Worm (Caenorhabditis elegans) whole organism, L1 larva: ENCODE results near the gene B0303.16.

ENCODE experiments used
- C04F5.9 ChIP-seq: sonication (generic microtip); optimal IDR thresholded peaks from 2 replicates; lab custom pipeline; 2016; ENCODE audit warnings: missing genetic modification characterization, missing compliant biosample characterization
- C34B4.2 ChIP-seq: sonication (generic microtip); optimal IDR thresholded peaks from 2 replicates; lab custom pipeline; 2017; ENCODE audit warnings: mild to moderate bottlenecking, missing genetic modification characterization, missing compliant biosample characterization
- F16B12.6 ChIP-seq: fragments of 150-350 bp; optimal IDR thresholded peaks from 2 replicates; lab custom pipeline; 2014; ENCODE audit warnings: missing biosample characterization, missing genetic modification characterization
- Y116A8C.19 ChIP-seq: sonication (generic microtip); optimal IDR thresholded peaks from 2 replicates; lab custom pipeline; 2016; ENCODE audit warnings: missing compliant biosample characterization, missing genetic modification characterization, borderline replicate concordance
- alr-1 ChIP-seq: fragments of 200-800 bp; sonication (Bioruptor generic); optimal IDR thresholded peaks from 2 replicates; lab custom pipeline; 2018; ENCODE audit warnings: borderline replicate concordance, mild to moderate bottlenecking, missing genetic modification characterization, missing compliant biosample characterization
- aly-2 ChIP-seq: fragments of 150-350 bp; optimal IDR thresholded peaks from 2 replicates; lab custom pipeline; 2014; ENCODE audit warnings: missing biosample characterization, missing genetic modification characterization
- ama-1 ChIP-seq: fragments of 150-350 bp; optimal IDR thresholded peaks from 2 replicates; lab custom pipeline; 2014
- blmp-1 ChIP-seq: fragments of 150-350 bp; optimal IDR thresholded peaks from 2 replicates; lab custom pipeline; 2014; ENCODE audit warnings: missing biosample characterization, missing genetic modification characterization
- ceh-8 ChIP-seq: fragments of 200-800 bp; sonication (Bioruptor generic); optimal IDR thresholded peaks from 2 replicates; lab custom pipeline; 2018; ENCODE audit warnings: mild to moderate bottlenecking, missing genetic modification characterization, moderate library complexity, missing compliant biosample characterization
- ces-1 ChIP-seq: fragments of 150-350 bp; optimal IDR thresholded peaks from 2 replicates; lab custom pipeline; 2014; ENCODE audit warnings: missing biosample characterization, missing genetic modification reagents, missing genetic modification characterization
- dpl-1 ChIP-seq, 3 experiments: fragments of 150-350 bp in 2 of 3; sonication (generic microtip) in 1 of 3; optimal IDR thresholded peaks; 2 replicates each; lab custom pipeline; 2014 to 2017; ENCODE audit warnings: missing biosample characterization in 3 of 3, missing genetic modification characterization in 3 of 3, missing genetic modification reagents in 3 of 3
- dsc-1 ChIP-seq: sonication (generic microtip); optimal IDR thresholded peaks from 2 replicates; lab custom pipeline; 2016; ENCODE audit warnings: mild to moderate bottlenecking, missing genetic modification characterization, missing compliant biosample characterization
- egl-13 ChIP-seq: sonication (generic microtip); optimal IDR thresholded peaks from 2 replicates; lab custom pipeline; 2016; ENCODE audit warnings: missing genotype, missing genetic modification reagents, missing genetic modification characterization, missing compliant biosample characterization
- elt-2 ChIP-seq: sonication (generic microtip); optimal IDR thresholded peaks from 2 replicates; lab custom pipeline; 2016; ENCODE audit warnings: missing genetic modification characterization, mild to moderate bottlenecking, inconsistent platforms, missing compliant biosample characterization, missing genetic modification reagents
- elt-3 ChIP-seq, 6 experiments: fragments of 150-350 bp in 1 of 6; sonication (generic microtip); optimal IDR thresholded peaks; 2 replicates each; lab custom pipeline; 2017 to 2018; ENCODE audit warnings: missing biosample characterization in 6 of 6, missing genetic modification characterization in 6 of 6, inconsistent platforms in 1 of 6
- ets-5 ChIP-seq: fragments of 200-800 bp; sonication (Bioruptor generic); IDR thresholded peaks from 2 replicates; pipeline ENCODE4 v1.3.6; 2022; ENCODE audit warnings: missing genetic modification characterization, missing compliant biosample characterization
- fkh-4 ChIP-seq: sonication (generic microtip); optimal IDR thresholded peaks from 2 replicates; lab custom pipeline; 2016; ENCODE audit warnings: missing compliant biosample characterization, missing genetic modification characterization, borderline replicate concordance
- fkh-8 ChIP-seq: sonication (generic microtip); optimal IDR thresholded peaks from 2 replicates; lab custom pipeline; 2016; ENCODE audit warnings: mild to moderate bottlenecking, missing genetic modification characterization, missing compliant biosample characterization
- fos-1 ChIP-seq: fragments of 150-350 bp; optimal IDR thresholded peaks from 2 replicates; lab custom pipeline; 2014; ENCODE audit warnings: missing biosample characterization, missing genetic modification characterization
- grh-1 ChIP-seq: fragments of 200-800 bp; sonication (Bioruptor generic); IDR thresholded peaks from 2 replicates; pipeline ENCODE4 v1.3.6; 2022; ENCODE audit warnings: missing genetic modification reagents, missing genetic modification characterization, missing compliant biosample characterization
- hlh-17 ChIP-seq: fragments of 200-800 bp; sonication (Bioruptor generic); optimal IDR thresholded peaks from 2 replicates; lab custom pipeline; 2018; ENCODE audit warnings: missing genetic modification characterization, mild to moderate bottlenecking, missing compliant biosample characterization, moderate library complexity, borderline replicate concordance
- hlh-4 ChIP-seq: sonication (generic microtip); optimal IDR thresholded peaks from 2 replicates; lab custom pipeline; 2016; ENCODE audit warnings: mild to moderate bottlenecking, missing genetic modification characterization, missing compliant biosample characterization
- isw-1 ChIP-seq: fragments of 200-800 bp; sonication (Bioruptor generic); IDR thresholded peaks from 2 replicates; pipeline ENCODE4 v1.3.6; 2022; ENCODE audit warnings: missing genetic modification characterization, missing compliant biosample characterization
- jun-1 ChIP-seq: fragments of 150-350 bp; optimal IDR thresholded peaks from 2 replicates; lab custom pipeline; 2014; ENCODE audit warnings: missing biosample characterization, missing genetic modification reagents, missing genetic modification characterization
- lin-14 ChIP-seq: fragments of 200-800 bp; sonication (Bioruptor generic); optimal IDR thresholded peaks from 2 replicates; lab custom pipeline; 2018; ENCODE audit warnings: mild to moderate bottlenecking, missing genetic modification characterization, moderate library complexity, missing compliant biosample characterization
- lin-35 ChIP-seq, 2 experiments: fragments of 150-350 bp; optimal IDR thresholded peaks; 2 replicates each; lab custom pipeline; 2014; ENCODE audit warnings: missing biosample characterization in 2 of 2, missing genetic modification characterization in 2 of 2, missing genetic modification reagents in 2 of 2
- lsy-2 ChIP-seq, 2 experiments: fragments of 150-350 bp; optimal IDR thresholded peaks; 2 replicates each; lab custom pipeline; 2014; ENCODE audit warnings: missing biosample characterization in 2 of 2, missing genetic modification characterization in 2 of 2
- mab-9 ChIP-seq: fragments of 200-800 bp; sonication (Bioruptor generic); IDR thresholded peaks from 2 replicates; pipeline ENCODE4 v1.3.6; 2022; ENCODE audit warnings: missing genetic modification reagents, missing genetic modification characterization, missing compliant biosample characterization
- mdl-1 ChIP-seq, 2 experiments: fragments of 150-350 bp; optimal IDR thresholded peaks; 2 replicates each; lab custom pipeline; 2014 to 2017; ENCODE audit warnings: missing biosample characterization in 2 of 2, missing genetic modification characterization in 2 of 2, inconsistent platforms in 1 of 2
- mep-1 ChIP-seq: fragments of 150-350 bp; optimal IDR thresholded peaks from 2 replicates; lab custom pipeline; 2014; ENCODE audit warnings: missing biosample characterization, missing genetic modification characterization
- nhr-11 ChIP-seq: fragments of 150-350 bp; optimal IDR thresholded peaks from 2 replicates; lab custom pipeline; 2014; ENCODE audit warnings: missing biosample characterization, missing genetic modification characterization
- nhr-19 ChIP-seq: fragments of 200-800 bp; sonication (Bioruptor generic); conservative IDR thresholded peaks from 2 replicates; pipeline ENCODE4 v1.3.6; 2022; ENCODE audit warnings: missing genetic modification characterization, missing compliant biosample characterization
- nhr-47 ChIP-seq: sonication (generic microtip); optimal IDR thresholded peaks from 2 replicates; lab custom pipeline; 2016; ENCODE audit warnings: mild to moderate bottlenecking, missing genetic modification characterization, moderate library complexity, missing compliant biosample characterization
- nhr-77 ChIP-seq: fragments of 150-350 bp; optimal IDR thresholded peaks from 2 replicates; lab custom pipeline; 2014; ENCODE audit warnings: missing biosample characterization, missing genetic modification characterization
- nhr-84 ChIP-seq: sonication (generic microtip); optimal IDR thresholded peaks from 2 replicates; lab custom pipeline; 2017; ENCODE audit warnings: missing biosample characterization, missing genetic modification characterization
- nhr-85 ChIP-seq: sonication (generic microtip); peaks from one replicate; lab custom pipeline; 2016; ENCODE audit warnings: missing genetic modification characterization, inconsistent platforms, missing compliant biosample characterization
- pag-3 ChIP-seq: sonication (generic microtip); optimal IDR thresholded peaks from 2 replicates; lab custom pipeline; 2017; ENCODE audit warnings: missing genetic modification characterization, mild to moderate bottlenecking, missing compliant biosample characterization, antibody characterized with exemption, borderline replicate concordance; ENCODE audit not compliant: insufficient read depth
- pqm-1 ChIP-seq: sonication (generic microtip); optimal IDR thresholded peaks from 3 replicates; lab custom pipeline; 2017; ENCODE audit warnings: missing biosample characterization, missing genetic modification characterization
- rnt-1 ChIP-seq: sonication (generic microtip); optimal IDR thresholded peaks from 2 replicates; lab custom pipeline; 2016; ENCODE audit warnings: mild to moderate bottlenecking, missing genetic modification characterization, moderate library complexity, missing compliant biosample characterization
- snu-23 ChIP-seq: sonication (generic microtip); optimal IDR thresholded peaks from 2 replicates; lab custom pipeline; 2016; ENCODE audit warnings: missing genetic modification characterization, missing compliant biosample characterization
- sptf-1 ChIP-seq: fragments of 150-350 bp; optimal IDR thresholded peaks from 2 replicates; lab custom pipeline; 2014; ENCODE audit warnings: missing biosample characterization, missing genetic modification characterization
- sup-37 ChIP-seq: fragments of 200-800 bp; sonication (Bioruptor generic); optimal IDR thresholded peaks from 2 replicates; lab custom pipeline; 2018; ENCODE audit warnings: mild to moderate bottlenecking, missing genetic modification characterization, missing compliant biosample characterization
- swsn-7 ChIP-seq: sonication (generic microtip); optimal IDR thresholded peaks from 2 replicates; lab custom pipeline; 2016; ENCODE audit warnings: missing genetic modification characterization, missing compliant biosample characterization
- tbx-2 ChIP-seq: sonication (generic microtip); optimal IDR thresholded peaks from 2 replicates; lab custom pipeline; 2016; ENCODE audit warnings: missing genetic modification characterization, missing compliant biosample characterization
- unc-30 ChIP-seq: sonication (generic microtip); optimal IDR thresholded peaks from 2 replicates; lab custom pipeline; 2017; ENCODE audit warnings: missing biosample characterization, missing genetic modification characterization
- unc-62 ChIP-seq: fragments of 150-350 bp; optimal IDR thresholded peaks from 2 replicates; lab custom pipeline; 2014; ENCODE audit warnings: missing biosample characterization, missing genetic modification reagents, missing genetic modification characterization
- unc-98 ChIP-seq: fragments of 200-800 bp; sonication (Bioruptor generic); IDR thresholded peaks from 2 replicates; pipeline ENCODE4 v1.3.6; 2022; ENCODE audit warnings: missing genetic modification characterization, missing compliant biosample characterization
- zag-1 ChIP-seq: fragments of 150-350 bp; optimal IDR thresholded peaks from 2 replicates; lab custom pipeline; 2014; ENCODE audit warnings: missing biosample characterization, missing genetic modification characterization
- ztf-11 ChIP-seq, 2 experiments: sonication (generic microtip); optimal IDR thresholded peaks; 2 replicates each; lab custom pipeline; 2016 to 2017; ENCODE audit warnings: missing genetic modification characterization in 2 of 2, missing biosample characterization in 1 of 2, missing compliant biosample characterization in 1 of 2
- ztf-4 ChIP-seq: fragments of 150-350 bp; optimal IDR thresholded peaks from 2 replicates; lab custom pipeline; 2014; ENCODE audit warnings: missing biosample characterization, missing genetic modification characterization

Gene B0303.16

ce11 chrIII:8748620-8749019 lies 43.8 kb downstream of the B0303.16 start (continued):
- no peak for TF ChIP-seq isw-1
- TF ChIP-seq elt-3 (tag; optimal IDR thresholded peaks at IDR 0.05; lab: Kevin White, UChicago), result no peak
- no peak for TF ChIP-seq mab-9 (GFP tag; lab: Robert Waterston, UW)
- no peak for TF ChIP-seq snu-23 (GFP tag; lab: Kevin White, UChicago)
- TF ChIP-seq ama-1, result no peak
- no peak for TF ChIP-seq sptf-1 (tag; lab: Kevin White, UChicago)
- TF ChIP-seq fos-1 (tag; lab: Kevin White, UChicago), result no peak

- TF ChIP-seq nhr-11 (tag; lab: Kevin White, UChicago) (no peak), jun-1 (tag; lab: Kevin White, UChicago) (peak; percentile 34), nhr-77 (tag; lab: Kevin White, UChicago) (peak; percentile 53), tbx-2 (tag; lab: Kevin White, UChicago) (peak; percentile 81), unc-62 (GFP tag; lab: Kevin White, UChicago) (no peak), unc-30 (tag; lab: Kevin White, UChicago) (no peak), F16B12.6 (no peak), snu-23 (GFP tag; lab: Kevin White, UChicago) (peak; percentile 67), fkh-8 (tag; lab: Kevin White, UChicago) (no peak), lin-35 (GFP tag; optimal IDR thresholded peaks at IDR 0.05; lab: Kevin White, UChicago) (peak; percentile 27 to 78), ets-5 (GFP tag; lab: Robert Waterston, UW) (no peak), ztf-4 (tag; lab: Kevin White, UChicago) (peak; percentile 14), ztf-11 (tag; optimal IDR thresholded peaks at IDR 0.05; lab: Kevin White, UChicago) (peak in 1 of 2 experiments; percentile 22), hlh-17 (GFP tag; lab: Kevin White, UChicago) (no peak), mep-1 (tag; lab: Kevin White, UChicago) (peak; percentile 66), nhr-84 (no peak), nhr-19 (GFP tag; lab: Robert Waterston, UW) (peak; percentile 48), alr-1 (no peak), Y116A8C.19 (no peak), ces-1 (no peak), elt-3 (tag; optimal IDR thresholded peaks at IDR 0.05; lab: Kevin White, UChicago) (peak in 2 of 6 experiments; percentile 9 to 48), swsn-7 (tag; lab: Kevin White, UChicago) (peak; percentile 44), ceh-8 (no peak), nhr-47 (peak; percentile 45), pag-3 (tag; lab: Kevin White, UChicago) (no peak), sup-37 (GFP tag; lab: Kevin White, UChicago) (no peak), lsy-2 (tag; optimal IDR thresholded peaks at IDR 0.05; lab: Kevin White, UChicago) (peak; percentile 18 to 73), C34B4.2 (no peak), dsc-1 (no peak), egl-13 (tag; lab: Kevin White, UChicago) (no peak), grh-1 (GFP tag; lab: Robert Waterston, UW) (0 out of 2 replicates have a peak, but pooled peaks have one; percentile 32), lin-14 (peak; percentile 81), fkh-4 (tag; lab: Kevin White, UChicago) (no peak), pqm-1 (tag; lab: Kevin White, UChicago) (no peak), hlh-4 (tag; lab: Kevin White, UChicago) (no peak), C04F5.9 (no peak), unc-98 (GFP tag; lab: Robert Waterston, UW) (no peak), zag-1 (tag; lab: Kevin White, UChicago) (no peak), ama-1 (no peak), isw-1 (no peak), nhr-85 (peak; percentile 80), aly-2 (tag; lab: Kevin White, UChicago) (no peak), rnt-1 (tag; lab: Kevin White, UChicago) (peak; percentile 12), mdl-1 (tag; optimal IDR thresholded peaks at IDR 0.05; lab: Kevin White, UChicago) (peak in 1 of 2 experiments; percentile 36), elt-2 (tag; lab: Kevin White, UChicago) (peak; percentile 87), dpl-1 (GFP tag; optimal IDR thresholded peaks at IDR 0.05; lab: Kevin White, UChicago) (peak; percentile 2 to 49 (median 42)), blmp-1 (tag; lab: Kevin White, UChicago) (peak; percentile 84)
Observed at ce11 chrIII:8749487-8749886, 44.6 kb downstream of the B0303.16 start, which contains the start of gene sma-2. Gene sma-2, plus strand, starts transcription at chrIII:8749680.
